Fruit fly (Drosophila melanogaster): Measurements from ENCODE around the gene ex.
A peak's percentile ranks its signal among the peaks of the same experiment; 100 is the strongest.

Gene ex

DNA sequence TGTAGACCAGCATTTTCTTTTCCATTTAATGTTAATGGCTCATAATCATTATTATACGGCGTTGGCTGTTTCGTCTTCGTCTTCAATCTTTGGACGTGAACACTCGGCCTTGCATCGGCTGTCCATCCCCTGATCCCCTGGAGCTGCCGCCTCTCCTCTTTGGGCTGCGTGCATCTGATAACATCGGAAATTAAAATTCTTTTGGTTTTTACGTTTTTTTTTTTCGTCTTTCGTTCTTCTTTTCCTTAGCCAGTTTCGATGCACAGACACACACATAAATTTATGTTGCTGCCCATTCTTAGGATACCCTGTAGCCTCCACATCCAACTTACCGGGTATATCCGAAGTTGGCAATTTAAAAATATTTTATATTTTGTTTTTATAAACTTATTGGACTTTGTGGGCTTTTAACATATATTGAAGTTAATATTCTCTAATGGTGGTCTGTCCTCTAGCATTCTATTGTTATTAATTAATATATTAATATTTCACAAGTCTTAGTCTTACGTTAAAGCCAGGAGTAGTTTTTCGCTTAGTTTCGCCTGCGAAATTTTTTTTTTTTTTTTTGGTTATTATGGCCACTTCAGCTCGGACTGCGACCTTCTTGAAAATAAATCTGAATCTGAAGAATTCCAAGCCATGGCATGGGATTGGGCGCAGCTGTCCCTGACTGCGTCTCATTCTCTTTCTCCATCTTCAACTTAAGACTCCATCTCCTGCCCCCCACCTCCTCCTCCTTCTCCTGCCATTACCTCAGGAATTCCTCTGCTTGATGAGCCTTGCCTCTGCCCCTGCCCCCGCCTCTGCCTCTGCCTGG lies 9.8 kb downstream of the ex start (continued):
- no peak for TF ChIP-seq aop (GFP tag; IDR thresholded peaks at IDR 0.05)
- TF ChIP-seq D (optimal IDR thresholded peaks at IDR 0.05), result no peak
- TF ChIP-seq D (GFP tag; optimal IDR thresholded peaks at IDR 0.05), result peak; percentile 66
- TF ChIP-seq CG33213 (GFP tag; optimal IDR thresholded peaks at IDR 0.05), result no peak
- TF ChIP-seq hth (optimal IDR thresholded peaks at IDR 0.05), result no peak
- peak; percentile 85 for TF ChIP-seq CG9727 (GFP tag; optimal IDR thresholded peaks at IDR 0.05)
- peak; percentile 58 for TF ChIP-seq ac (GFP tag; optimal IDR thresholded peaks at IDR 0.05)
- no peak for TF ChIP-seq CG4617 (GFP tag; optimal IDR thresholded peaks at IDR 0.05; ENCODE audit: borderline replicate concordance)
- TF ChIP-seq usp (GFP tag; optimal IDR thresholded peaks at IDR 0.05), result no peak
- TF ChIP-seq CG11560 (tag; IDR thresholded peaks at IDR 0.05), result no peak
- no peak for TF ChIP-seq peb (GFP tag; IDR thresholded peaks at IDR 0.05)
- TF ChIP-seq cas (GFP tag; IDR thresholded peaks at IDR 0.05), result no peak
- no peak for TF ChIP-seq CG17385 (GFP tag; optimal IDR thresholded peaks at IDR 0.05)
- TF ChIP-seq CG1602 (GFP tag; optimal IDR thresholded peaks at IDR 0.05), result peak; percentile 42

dm6 chr2L:441455-441730 lies 10.4 kb downstream of the ex start:
- TF ChIP-seq kni (GFP tag; optimal IDR thresholded peaks at IDR 0.05) (peak; percentile 13), CG10979 (tag; optimal IDR thresholded peaks at IDR 0.05) (no peak), sd (tag; optimal IDR thresholded peaks at IDR 0.05) (peak; percentile 26), Mes4 (GFP tag; optimal IDR thresholded peaks at IDR 0.05) (no peak), Med (GFP tag) (peak; percentile 30), Opbp (GFP tag; IDR thresholded peaks at IDR 0.05; ENCODE audit: partially characterized antibody) (0 out of 3 replicates have a peak, but pooled peaks have one; percentile 27), CG7839 (tag; optimal IDR thresholded peaks at IDR 0.05) (no peak), CG7745 (tag; optimal IDR thresholded peaks at IDR 0.05) (peak; percentile 51)

DNA sequence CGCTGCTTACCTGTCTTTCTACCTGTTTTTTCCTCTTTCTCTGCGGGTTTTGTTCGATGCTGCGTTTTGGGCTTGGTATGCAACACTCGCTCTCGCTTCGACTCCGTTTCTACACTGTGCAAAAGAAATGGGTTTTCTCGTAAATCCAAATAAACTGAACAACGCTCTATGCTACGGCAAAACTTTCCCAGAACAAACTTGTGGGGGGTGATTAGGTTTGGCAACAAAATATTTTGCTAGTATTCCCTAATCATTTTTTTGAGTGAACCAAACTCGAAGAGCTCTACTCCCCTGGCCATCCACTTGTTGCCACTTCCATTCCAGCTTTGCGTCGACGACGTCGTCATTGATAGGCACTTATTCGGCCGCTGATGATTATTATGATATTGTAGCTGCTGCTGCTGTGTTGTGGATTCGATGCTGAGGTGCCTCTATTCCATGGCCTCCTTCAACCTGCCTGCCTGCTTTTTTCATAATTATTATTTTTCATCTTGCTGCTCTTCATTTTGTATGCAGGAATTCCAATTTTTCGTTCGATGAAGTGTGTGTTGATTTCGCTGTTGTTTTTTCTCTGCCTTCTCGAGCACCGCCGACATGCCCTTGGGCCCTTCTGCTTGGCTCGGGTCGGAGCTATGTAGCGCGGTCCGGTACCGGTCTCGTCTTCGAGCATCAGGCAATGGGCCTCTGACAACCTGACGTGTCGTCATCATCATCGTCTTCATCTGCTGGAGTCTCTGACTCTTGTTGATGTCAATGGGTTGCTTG lies 11.1 kb downstream of the ex start:
- TF ChIP-seq gcm2 (GFP tag; optimal IDR thresholded peaks at IDR 0.05) (no peak), Nf-YA (GFP tag; IDR thresholded peaks at IDR 0.05) (peak; percentile 71), eve (GFP tag; optimal IDR thresholded peaks at IDR 0.05) (no peak), cwo (GFP tag; optimal IDR thresholded peaks at IDR 0.05) (peak; percentile 44), Rx (GFP tag; IDR thresholded peaks at IDR 0.05) (peak; percentile 88), CG2202 (tag; optimal IDR thresholded peaks at IDR 0.05) (peak; percentile 81), Gsc (GFP tag; IDR thresholded peaks at IDR 0.05) (peak; percentile 82), CG2889 (GFP tag; IDR thresholded peaks at IDR 0.05) (peak; percentile 45; the same call in 1 of the 3 replicates), HmgD (GFP tag; optimal IDR thresholded peaks at IDR 0.05) (no peak), stc (GFP tag; IDR thresholded peaks at IDR 0.05) (peak; percentile 86), Deaf1 (tag; optimal IDR thresholded peaks at IDR 0.05) (peak; percentile 24), C15 (GFP tag; IDR thresholded peaks at IDR 0.05) (no peak), Rfx (GFP tag; IDR thresholded peaks at IDR 0.05) (0 out of 2 replicates have a peak, but pooled peaks have one; percentile 24), Opbp (GFP tag; IDR thresholded peaks at IDR 0.05; ENCODE audit: partially characterized antibody) (no peak), Blimp-1 (GFP tag; optimal IDR thresholded peaks at IDR 0.05) (peak; percentile 84), Hr78 (GFP tag; optimal IDR thresholded peaks at IDR 0.05) (peak in 1 of 2 experiments; percentile 33), Max (GFP tag; optimal IDR thresholded peaks at IDR 0.05) (peak; percentile 31), cato (GFP tag; optimal IDR thresholded peaks at IDR 0.05; ENCODE audit: borderline replicate concordance) (peak; percentile 73), CG4282 (GFP tag; optimal IDR thresholded peaks at IDR 0.05) (peak; percentile 50), dati (GFP tag; IDR thresholded peaks at IDR 0.05) (peak; percentile 79), HHEX (GFP tag; optimal IDR thresholded peaks at IDR 0.05) (peak; percentile 71), chinmo (GFP tag; IDR thresholded peaks at IDR 0.05; ENCODE audit: partially characterized antibody) (peak; percentile 82; the same call in 2 of the 4 replicates), CG8281 (tag; optimal IDR thresholded peaks at IDR 0.05) (peak; percentile 47), lmd (GFP tag; IDR thresholded peaks at IDR 0.05) (peak; percentile 77), toy (GFP tag; IDR thresholded peaks at IDR 0.05) (no peak), CG10431 (GFP tag; optimal IDR thresholded peaks at IDR 0.05) (no peak)
